Worm (Caenorhabditis elegans): ENCODE measurements around the gene rmd-2.

- no peak for TF ChIP-seq nhr-90 (tag; optimal IDR thresholded peaks at IDR 0.05; ENCODE audit: poor library complexity)
- no peak for TF ChIP-seq skn-1 (tag; optimal IDR thresholded peaks at IDR 0.05)
- TF ChIP-seq nhr-76 (tag; optimal IDR thresholded peaks at IDR 0.05): no peak
- TF ChIP-seq C04F5.9 (tag; optimal IDR thresholded peaks at IDR 0.05): no peak
- no peak for TF ChIP-seq zag-1 (tag; optimal IDR thresholded peaks at IDR 0.05)
- no peak for TF ChIP-seq sptf-1 (tag; optimal IDR thresholded peaks at IDR 0.05)
- TF ChIP-seq fkh-10 (GFP tag; optimal IDR thresholded peaks at IDR 0.05): no peak
- TF ChIP-seq aly-2 (tag; optimal IDR thresholded peaks at IDR 0.05): no peak
- no peak for TF ChIP-seq tbx-2 (tag; optimal IDR thresholded peaks at IDR 0.05)
- TF ChIP-seq tlp-1 (tag; optimal IDR thresholded peaks at IDR 0.05): no peak
Measured at ce11 chrV:9984821-9985220, 1.3 kb downstream of the rmd-2 start.
